Worm (Caenorhabditis elegans) whole organism, young adult: ENCODE measurements around the gene srj-5.

Source experiments
- B0336.3 ChIP-seq: fragments of 200-800 bp; sonication (Bioruptor generic); IDR thresholded peaks from 2 replicates; pipeline ENCODE4 v1.3.6; 2022; ENCODE audit warnings: missing genetic modification characterization, missing compliant biosample characterization
- D2030.7 ChIP-seq: fragments of 200-800 bp; sonication (Bioruptor generic); IDR thresholded peaks from 2 replicates; pipeline ENCODE4 v1.3.6; 2022; ENCODE audit warnings: missing genetic modification reagents, missing genetic modification characterization, missing compliant biosample characterization
- F22D6.2 ChIP-seq: sonication (generic microtip); optimal IDR thresholded peaks from 2 replicates; lab custom pipeline; 2016; ENCODE audit warnings: mild to moderate bottlenecking, missing genetic modification characterization, missing compliant biosample characterization
- F49E8.2 ChIP-seq: sonication (generic microtip); optimal IDR thresholded peaks from 3 replicates; lab custom pipeline; 2017; ENCODE audit warnings: missing genetic modification characterization, mild to moderate bottlenecking, missing compliant biosample characterization, antibody characterized with exemption, moderate library complexity; ENCODE audit not compliant: insufficient read depth
- F52B5.7 ChIP-seq: sonication (generic microtip); optimal IDR thresholded peaks from 2 replicates; lab custom pipeline; 2016; ENCODE audit warnings: mild to moderate bottlenecking, missing genetic modification characterization, missing compliant biosample characterization
- F55B11.4 ChIP-seq: sonication (generic microtip); optimal IDR thresholded peaks from 2 replicates; lab custom pipeline; 2016; ENCODE audit warnings: missing compliant biosample characterization, missing genetic modification characterization, borderline replicate concordance; ENCODE audit not compliant: insufficient read depth
- Y53G8AR.9 ChIP-seq: fragments of 200-800 bp; sonication (Bioruptor generic); conservative IDR thresholded peaks from 2 replicates; pipeline ENCODE4 v1.3.6; 2022; ENCODE audit warnings: missing genetic modification reagents, missing genetic modification characterization, missing compliant biosample characterization
- Y56A3A.18 ChIP-seq: fragments of 200-800 bp; sonication (Bioruptor generic); IDR thresholded peaks from 2 replicates; pipeline ENCODE4 v1.3.6; 2022; ENCODE audit warnings: missing genetic modification reagents, missing genetic modification characterization, missing compliant biosample characterization
- akir-1 ChIP-seq: fragments of 200-800 bp; sonication (Bioruptor generic); optimal IDR thresholded peaks from 2 replicates; lab custom pipeline; 2018; ENCODE audit warnings: mild to moderate bottlenecking, missing genetic modification characterization, moderate library complexity, missing compliant biosample characterization
- aptf-2 ChIP-seq: fragments of 200-800 bp; sonication (Bioruptor generic); conservative IDR thresholded peaks from 2 replicates; pipeline ENCODE4 v1.3.6; 2022; ENCODE audit warnings: missing genetic modification reagents, missing genetic modification characterization, missing compliant biosample characterization
- attf-5 ChIP-seq: fragments of 200-800 bp; sonication (Bioruptor generic); optimal IDR thresholded peaks from 2 replicates; lab custom pipeline; 2018; ENCODE audit warnings: mild to moderate bottlenecking, missing genetic modification characterization, missing compliant biosample characterization
- attf-6 ChIP-seq: fragments of 200-800 bp; sonication (Bioruptor generic); IDR thresholded peaks from 2 replicates; pipeline ENCODE4 v1.3.6; 2022; ENCODE audit warnings: missing genetic modification reagents, missing genetic modification characterization, missing compliant biosample characterization
- bed-2 ChIP-seq: fragments of 200-800 bp; sonication (Bioruptor generic); IDR thresholded peaks from 2 replicates; pipeline ENCODE4 v1.3.6; 2022; ENCODE audit warnings: missing genetic modification reagents, missing genetic modification characterization, missing compliant biosample characterization
- ccch-3 ChIP-seq: fragments of 200-800 bp; sonication (Bioruptor generic); optimal IDR thresholded peaks from 2 replicates; lab custom pipeline; 2018; ENCODE audit warnings: mild to moderate bottlenecking, missing genetic modification characterization, missing compliant biosample characterization
- ceh-40 ChIP-seq: fragments of 200-800 bp; sonication (Bioruptor generic); IDR thresholded peaks from 2 replicates; pipeline ENCODE4 v1.3.6; 2022; ENCODE audit warnings: missing genetic modification characterization, missing compliant biosample characterization
- ceh-58 ChIP-seq: fragments of 200-800 bp; sonication (Bioruptor generic); IDR thresholded peaks from 2 replicates; pipeline ENCODE4 v1.3.6; 2022; ENCODE audit warnings: missing genetic modification characterization, missing compliant biosample characterization
- chd-7 ChIP-seq: sonication (generic microtip); optimal IDR thresholded peaks from 2 replicates; lab custom pipeline; 2016; ENCODE audit warnings: mild to moderate bottlenecking, missing genetic modification characterization, moderate library complexity, missing compliant biosample characterization
- egl-18 ChIP-seq: fragments of 200-800 bp; sonication (Bioruptor generic); IDR thresholded peaks from 2 replicates; pipeline ENCODE4 v1.3.6; 2022; ENCODE audit warnings: missing genetic modification reagents, missing genetic modification characterization, missing compliant biosample characterization
- egl-44 ChIP-seq: fragments of 200-800 bp; sonication (Bioruptor generic); IDR thresholded peaks from 2 replicates; pipeline ENCODE4 v1.3.6; 2022; ENCODE audit warnings: missing genetic modification reagents, missing genetic modification characterization, missing compliant biosample characterization
- egrh-3 ChIP-seq: fragments of 200-800 bp; sonication (Bioruptor generic); IDR thresholded peaks from 2 replicates; pipeline ENCODE4 v1.3.6; 2022; ENCODE audit warnings: missing genetic modification reagents, missing genetic modification characterization, missing compliant biosample characterization
- ekl-4 ChIP-seq: fragments of 200-800 bp; sonication (Bioruptor generic); IDR thresholded peaks from 2 replicates; pipeline ENCODE4 v1.3.6; 2022; ENCODE audit warnings: missing genetic modification reagents, missing genetic modification characterization, missing compliant biosample characterization
- hmg-1.2 ChIP-seq: fragments of 200-800 bp; sonication (Bioruptor generic); IDR thresholded peaks from 2 replicates; pipeline ENCODE4 v1.3.6; 2022; ENCODE audit warnings: missing genetic modification reagents, missing genetic modification characterization, missing compliant biosample characterization
- hmg-20 ChIP-seq: fragments of 200-800 bp; sonication (Bioruptor generic); IDR thresholded peaks from 2 replicates; pipeline ENCODE4 v1.3.6; 2022; ENCODE audit warnings: missing genetic modification reagents, missing genetic modification characterization, missing compliant biosample characterization
- let-607 ChIP-seq, 2 experiments: fragments of 200-800 bp in 1 of 2; sonication (Bioruptor generic) in 1 of 2; sonication (generic microtip) in 1 of 2; optimal IDR thresholded peaks; 2 replicates each; lab custom pipeline; 2016 to 2018; ENCODE audit warnings: mild to moderate bottlenecking in 2 of 2, missing compliant biosample characterization in 2 of 2, missing genetic modification characterization in 2 of 2, moderate library complexity in 2 of 2, missing genotype in 1 of 2
- lin-26 ChIP-seq: fragments of 200-800 bp; sonication (Bioruptor generic); IDR thresholded peaks from 2 replicates; pipeline ENCODE4 v1.3.6; 2022; ENCODE audit warnings: missing genetic modification reagents, missing genetic modification characterization, missing compliant biosample characterization
- lin-54 ChIP-seq: fragments of 200-800 bp; sonication (Bioruptor generic); optimal IDR thresholded peaks from 2 replicates; lab custom pipeline; 2018; ENCODE audit warnings: mild to moderate bottlenecking, missing genetic modification characterization, missing compliant biosample characterization
- madf-10 ChIP-seq: sonication (generic microtip); optimal IDR thresholded peaks from 2 replicates; lab custom pipeline; 2016; ENCODE audit warnings: mild to moderate bottlenecking, missing genetic modification characterization, missing compliant biosample characterization
- mxl-1 ChIP-seq: sonication (generic microtip); optimal IDR thresholded peaks from 2 replicates; lab custom pipeline; 2016; ENCODE audit warnings: missing genetic modification characterization, missing compliant biosample characterization
- nhr-179 ChIP-seq: sonication (generic microtip); optimal IDR thresholded peaks from 2 replicates; lab custom pipeline; 2016; ENCODE audit warnings: mild to moderate bottlenecking, missing genetic modification characterization, missing compliant biosample characterization
- nhr-80 ChIP-seq: sonication (generic microtip); optimal IDR thresholded peaks from 2 replicates; lab custom pipeline; 2016; ENCODE audit warnings: missing genetic modification characterization, missing compliant biosample characterization
- pbrm-1 ChIP-seq: fragments of 200-800 bp; sonication (Bioruptor generic); IDR thresholded peaks from 2 replicates; pipeline ENCODE4 v1.3.6; 2022; ENCODE audit warnings: missing genetic modification reagents, missing genetic modification characterization, missing compliant biosample characterization
- pha-4 ChIP-seq: fragments of 150-350 bp; sonication (generic microtip); optimal IDR thresholded peaks from 2 replicates; lab custom pipeline; 2014; ENCODE audit warnings: missing biosample characterization, missing genetic modification reagents, missing genetic modification characterization
- sea-2 ChIP-seq: fragments of 200-800 bp; sonication (Bioruptor generic); IDR thresholded peaks from 2 replicates; pipeline ENCODE4 v1.3.6; 2022; ENCODE audit warnings: missing genetic modification characterization, missing compliant biosample characterization
- snpc-3.4 ChIP-seq: sonication (generic microtip); optimal IDR thresholded peaks from 2 replicates; lab custom pipeline; 2017; ENCODE audit warnings: missing genetic modification characterization, mild to moderate bottlenecking, missing compliant biosample characterization, antibody characterized with exemption, moderate library complexity, missing genotype, missing genetic modification reagents
- somi-1 ChIP-seq: fragments of 200-800 bp; sonication (Bioruptor generic); optimal IDR thresholded peaks from 2 replicates; lab custom pipeline; 2018; ENCODE audit warnings: mild to moderate bottlenecking, missing genetic modification characterization, missing compliant biosample characterization
- xnd-1 ChIP-seq: sonication (generic microtip); optimal IDR thresholded peaks from 2 replicates; lab custom pipeline; 2016; ENCODE audit warnings: missing genotype, missing genetic modification reagents, missing genetic modification characterization, missing compliant biosample characterization
- ztf-28 ChIP-seq: fragments of 200-800 bp; sonication (Bioruptor generic); IDR thresholded peaks from 2 replicates; pipeline ENCODE4 v1.3.6; 2022; ENCODE audit warnings: missing genetic modification reagents, missing genetic modification characterization, missing compliant biosample characterization

srj-5 gene

ce11 chrV:652940-653339 lies at the start of gene srj-5:
Gene srj-5, minus strand, starts transcription at chrV:653040.
- no peak for TF ChIP-seq attf-5
- no peak for TF ChIP-seq ccch-3 (GFP tag; lab: Kevin White, UChicago)
- no peak for TF ChIP-seq pha-4 (tag; lab: Kevin White, UChicago)
- TF ChIP-seq mxl-1 (tag; lab: Kevin White, UChicago): no peak
- TF ChIP-seq chd-7: no peak
- TF ChIP-seq, all 124 proteins: peak for 0

- TF ChIP-seq bed-2 (GFP tag; lab: Robert Waterston, UW): no peak
- no peak for TF ChIP-seq B0336.3
- no peak for TF ChIP-seq egl-44 (GFP tag; lab: Robert Waterston, UW)
- no peak for TF ChIP-seq Y56A3A.18 (GFP tag; lab: Robert Waterston, UW)
Observed at ce11 chrV:702260-702659, 49.4 kb upstream of the srj-5 start, which contains the start of gene srbc-37. Gene srbc-37, plus strand, starts transcription at chrV:702560.

- TF ChIP-seq nhr-80 (peak; percentile 39), nhr-179 (tag; lab: Kevin White, UChicago) (no peak)
Observed at ce11 chrV:699489-700129, 46.8 kb upstream of the srj-5 start, which contains the start of the genes ugt-29 and srx-5. Gene ugt-29, minus strand, starts transcription at chrV:699589. Gene srx-5, plus strand, starts transcription at chrV:700079.

ce11 chrV:699051-699450 lies 46.2 kb upstream of the srj-5 start:
- TF ChIP-seq let-607 (tag; optimal IDR thresholded peaks at IDR 0.05; lab: Kevin White, UChicago) (no peak), hmg-1.2 (GFP tag; lab: Robert Waterston, UW) (no peak), F52B5.7 (tag; lab: Kevin White, UChicago) (no peak), lin-54 (no peak), chd-7 (no peak), madf-10 (tag; lab: Kevin White, UChicago) (no peak), F55B11.4 (tag; lab: Kevin White, UChicago) (no peak), aptf-2 (GFP tag; lab: Robert Waterston, UW) (no peak), D2030.7 (GFP tag; lab: Robert Waterston, UW) (no peak), egl-44 (GFP tag; lab: Robert Waterston, UW) (no peak), sea-2 (GFP tag; lab: Robert Waterston, UW) (no peak), ztf-28 (GFP tag; lab: Robert Waterston, UW) (no peak)

- no peak for TF ChIP-seq akir-1 (GFP tag; lab: Kevin White, UChicago)
- no peak for TF ChIP-seq snpc-3.4 (tag; lab: Kevin White, UChicago)
- TF ChIP-seq ekl-4: no peak
- TF ChIP-seq ztf-28 (GFP tag; lab: Robert Waterston, UW): no peak
- no peak for TF ChIP-seq egl-18 (GFP tag; lab: Robert Waterston, UW)
- TF ChIP-seq attf-6: no peak
- TF ChIP-seq egrh-3: no peak
- no peak for TF ChIP-seq pbrm-1 (GFP tag; lab: Robert Waterston, UW)
- TF ChIP-seq Y53G8AR.9: no peak
- TF ChIP-seq hmg-20: no peak
- no peak for TF ChIP-seq lin-26 (GFP tag; lab: Robert Waterston, UW)
- TF ChIP-seq somi-1 (GFP tag; lab: Kevin White, UChicago): no peak
- TF ChIP-seq F52B5.7 (tag; lab: Kevin White, UChicago): no peak
- no peak for TF ChIP-seq ceh-40 (GFP tag; lab: Robert Waterston, UW)
- TF ChIP-seq F49E8.2 (tag; lab: Kevin White, UChicago): no peak
- no peak for TF ChIP-seq bed-2 (GFP tag; lab: Robert Waterston, UW)
- TF ChIP-seq xnd-1: no peak
- TF ChIP-seq F22D6.2 (tag; lab: Kevin White, UChicago): no peak
- TF ChIP-seq ceh-58 (GFP tag; lab: Robert Waterston, UW): no peak
Observed at ce11 chrV:695914-696313, 43.1 kb upstream of the srj-5 start, which contains the start of gene srj-52. Gene srj-52, minus strand, starts transcription at chrV:696014.
